Fruit fly (Drosophila melanogaster) whole organism, embryonic: Measurements from ENCODE around the gene CG31908.

ENCODE experiments used
- Asciz ChIP-seq: fragments of 200-800 bp; sonication (Bioruptor generic); optimal IDR thresholded peaks from 2 replicates; lab custom pipeline; 2017; ENCODE audit warnings: missing biosample characterization, mild to moderate bottlenecking, missing genetic modification characterization, missing genetic modification reagents
- CG10209 ChIP-seq: fragments of 200-800 bp; sonication (Bioruptor generic); optimal IDR thresholded peaks from 3 replicates; lab custom pipeline; 2017; ENCODE audit warnings: missing biosample characterization, mild to moderate bottlenecking, missing genetic modification characterization, missing genetic modification reagents
- CG10267 ChIP-seq: fragments of 200-800 bp; sonication (Bioruptor generic); optimal IDR thresholded peaks from 2 replicates; lab custom pipeline; 2018; ENCODE audit warnings: missing biosample characterization, mild to moderate bottlenecking, missing genetic modification characterization, moderate library complexity
- CG10321 ChIP-seq: fragments of 200-800 bp; sonication (Bioruptor generic); IDR thresholded peaks from 2 replicates; pipeline ENCODE4 v1.3.6; 2022; ENCODE audit warnings: missing biosample characterization, missing genetic modification characterization
- CG12236 ChIP-seq: fragments of 200-800 bp; sonication (Bioruptor generic); optimal IDR thresholded peaks from 2 replicates; lab custom pipeline; 2016; ENCODE audit warnings: missing biosample characterization, missing genetic modification characterization
- CG13287 ChIP-seq: fragments of 200-800 bp; sonication (Bioruptor generic); IDR thresholded peaks from 2 replicates; pipeline ENCODE4 v1.3.6; 2022; ENCODE audit warnings: missing biosample characterization, missing genetic modification characterization; ENCODE audit not compliant: partially characterized antibody
- CG13775 ChIP-seq: fragments of 200-800 bp; sonication (Bioruptor generic); optimal IDR thresholded peaks from 3 replicates; lab custom pipeline; 2017; ENCODE audit warnings: missing biosample characterization, mild to moderate bottlenecking, missing genetic modification characterization
- CG1647 ChIP-seq: fragments of 200-800 bp; sonication (Bioruptor generic); optimal IDR thresholded peaks from 3 replicates; lab custom pipeline; 2016; ENCODE audit warnings: missing biosample characterization, missing genetic modification characterization
- CG18764 ChIP-seq: fragments of 200-800 bp; sonication (Bioruptor generic); optimal IDR thresholded peaks from 3 replicates; lab custom pipeline; 2016; ENCODE audit warnings: missing biosample characterization, missing genetic modification characterization
- CG32532 ChIP-seq: fragments of 200-800 bp; sonication (Bioruptor generic); IDR thresholded peaks from 2 replicates; pipeline ENCODE4 v1.3.6; 2022; ENCODE audit warnings: missing biosample characterization, missing genetic modification characterization
- CG42726 ChIP-seq: fragments of 200-800 bp; sonication (Bioruptor generic); IDR thresholded peaks from 2 replicates; pipeline ENCODE4 v1.3.6; 2022; ENCODE audit warnings: missing biosample characterization, missing genetic modification characterization; ENCODE audit not compliant: partially characterized antibody
- CG43689 ChIP-seq: fragments of 200-800 bp; sonication (Bioruptor generic); IDR thresholded peaks from 2 replicates; pipeline ENCODE4 v1.3.6; 2022; ENCODE audit warnings: missing biosample characterization, missing genetic modification characterization
- CG6654 ChIP-seq: fragments of 200-800 bp; sonication (Bioruptor generic); optimal IDR thresholded peaks from 2 replicates; lab custom pipeline; 2017; ENCODE audit warnings: missing biosample characterization, mild to moderate bottlenecking, missing genetic modification characterization
- CG6689 ChIP-seq: fragments of 200-800 bp; sonication (Bioruptor generic); IDR thresholded peaks from 2 replicates; pipeline ENCODE4 v1.3.6; 2022; ENCODE audit warnings: missing biosample characterization, missing genetic modification characterization
- Dad ChIP-seq: fragments of 200-800 bp; sonication (Bioruptor generic); optimal IDR thresholded peaks from 3 replicates; lab custom pipeline; 2016; ENCODE audit warnings: missing biosample characterization, missing genetic modification characterization
- Dbx ChIP-seq: fragments of 200-800 bp; sonication (Bioruptor generic); IDR thresholded peaks from 3 replicates; pipeline ENCODE4 v1.3.6; 2022; ENCODE audit warnings: missing biosample characterization, missing genetic modification characterization
- Deaf1 ChIP-seq: fragments of 200-800 bp; optimal IDR thresholded peaks from 3 replicates; lab custom pipeline; 2019; ENCODE audit warnings: missing biosample characterization, mild to moderate bottlenecking, missing genetic modification characterization, moderate library complexity
- Dip2 ChIP-seq: fragments of 200-800 bp; sonication (Bioruptor generic); IDR thresholded peaks from 2 replicates; pipeline ENCODE4 v1.3.6; 2022; ENCODE audit warnings: missing biosample characterization, missing genetic modification characterization
- HLH3B ChIP-seq: fragments of 200-800 bp; sonication (Bioruptor generic); IDR thresholded peaks from 2 replicates; pipeline ENCODE4 v1.3.6; 2022; ENCODE audit warnings: missing biosample characterization, missing genetic modification characterization
- HLHmδ ChIP-seq: fragments of 200-800 bp; sonication (Bioruptor generic); optimal IDR thresholded peaks from 2 replicates; lab custom pipeline; 2018; ENCODE audit warnings: missing biosample characterization, mild to moderate bottlenecking, missing genetic modification characterization, moderate library complexity
- HmgZ ChIP-seq: fragments of 200-800 bp; sonication (Bioruptor generic); optimal IDR thresholded peaks from 2 replicates; lab custom pipeline; 2018; ENCODE audit warnings: missing biosample characterization, mild to moderate bottlenecking, missing genetic modification characterization
- Hr3 ChIP-seq: fragments of 200-800 bp; sonication (Bioruptor generic); optimal IDR thresholded peaks from 3 replicates; lab custom pipeline; 2016; ENCODE audit warnings: missing biosample characterization, missing genetic modification characterization
- Jarid2 ChIP-seq: fragments of 200-800 bp; sonication (Bioruptor generic); optimal IDR thresholded peaks from 3 replicates; lab custom pipeline; 2017; ENCODE audit warnings: mild to moderate bottlenecking, missing biosample characterization, missing genetic modification reagents, missing genetic modification characterization
- Lim3 ChIP-seq: fragments of 200-800 bp; sonication (Bioruptor generic); IDR thresholded peaks from 2 replicates; pipeline ENCODE4 v1.3.6; 2022; ENCODE audit warnings: missing biosample characterization, missing genetic modification characterization
- Lpt ChIP-seq: fragments of >200 bp; optimal IDR thresholded peaks from 2 replicates; lab custom pipeline; 2018; ENCODE audit warnings: missing biosample characterization, missing genetic modification characterization
- Mad ChIP-seq: fragments of 200-800 bp; sonication (Bioruptor generic); optimal IDR thresholded peaks from 2 replicates; lab custom pipeline; 2016; ENCODE audit warnings: missing biosample characterization, missing genetic modification characterization
- NC2α ChIP-seq: fragments of 200-800 bp; sonication (Bioruptor generic); optimal IDR thresholded peaks from 2 replicates; lab custom pipeline; 2016; ENCODE audit warnings: missing biosample characterization, missing genetic modification characterization
- Neu2 ChIP-seq: fragments of 200-800 bp; sonication (Bioruptor generic); optimal IDR thresholded peaks from 3 replicates; lab custom pipeline; 2016; ENCODE audit warnings: missing biosample characterization, missing genetic modification characterization, borderline replicate concordance
- PHDP ChIP-seq: fragments of 200-800 bp; sonication (Bioruptor generic); optimal IDR thresholded peaks from 3 replicates; lab custom pipeline; 2018; ENCODE audit warnings: missing biosample characterization, mild to moderate bottlenecking, missing genetic modification characterization, moderate library complexity
- Scr ChIP-seq: fragments of 200-800 bp; sonication (Bioruptor generic); IDR thresholded peaks from 2 replicates; pipeline ENCODE4 v1.3.6; 2022; ENCODE audit warnings: missing biosample characterization, missing genetic modification characterization; ENCODE audit not compliant: partially characterized antibody
- Sox102F ChIP-seq: fragments of 200-800 bp; sonication (Bioruptor generic); optimal IDR thresholded peaks from 2 replicates; lab custom pipeline; 2018; ENCODE audit warnings: missing biosample characterization, mild to moderate bottlenecking, missing genetic modification characterization, moderate library complexity
- ap ChIP-seq: fragments of 200-800 bp; sonication (Bioruptor generic); IDR thresholded peaks from 2 replicates; pipeline ENCODE4 v1.3.6; 2022; ENCODE audit warnings: missing biosample characterization, missing genetic modification characterization
- ara ChIP-seq: fragments of 200-800 bp; sonication (Bioruptor generic); IDR thresholded peaks from 2 replicates; pipeline ENCODE4 v1.3.6; 2022; ENCODE audit warnings: missing biosample characterization, missing genetic modification characterization
- croc ChIP-seq: fragments of 200-800 bp; sonication (Bioruptor generic); conservative IDR thresholded peaks from 3 replicates; pipeline ENCODE4 v1.3.6; 2022; ENCODE audit warnings: missing biosample characterization, missing genetic modification characterization
- ewg ChIP-seq: fragments of 200-800 bp; sonication (Bioruptor generic); optimal IDR thresholded peaks from 3 replicates; lab custom pipeline; 2017; ENCODE audit warnings: mild to moderate bottlenecking, missing biosample characterization, missing genetic modification reagents, missing genetic modification characterization
- gem ChIP-seq: fragments of 200-800 bp; sonication (Bioruptor generic); optimal IDR thresholded peaks from 2 replicates; lab custom pipeline; 2019; ENCODE audit warnings: missing biosample characterization, mild to moderate bottlenecking, missing genetic modification characterization, moderate library complexity
- grn ChIP-seq: fragments of 200-800 bp; sonication (Bioruptor generic); optimal IDR thresholded peaks from 3 replicates; lab custom pipeline; 2017; ENCODE audit warnings: missing biosample characterization, missing genetic modification characterization
- hbn ChIP-seq: fragments of 200-800 bp; sonication (Bioruptor generic); IDR thresholded peaks from 2 replicates; pipeline ENCODE4 v1.3.6; 2022; ENCODE audit warnings: missing biosample characterization, missing genetic modification characterization; ENCODE audit not compliant: partially characterized antibody
- her ChIP-seq: fragments of 200-800 bp; sonication (Bioruptor generic); optimal IDR thresholded peaks from 2 replicates; lab custom pipeline; 2016; ENCODE audit warnings: missing biosample characterization, missing genetic modification characterization
- knrl ChIP-seq: fragments of 200-800 bp; sonication (Bioruptor generic); IDR thresholded peaks from 3 replicates; pipeline ENCODE4 v1.3.6; 2022; ENCODE audit warnings: missing biosample characterization, missing genetic modification characterization; ENCODE audit not compliant: partially characterized antibody
- lov ChIP-seq, 2 experiments: fragments of 200-800 bp in 1 of 2; fragments of >200 bp in 1 of 2; sonication (Bioruptor generic) in 1 of 2; IDR thresholded peaks in 1 of 2; optimal IDR thresholded peaks in 1 of 2; 2 replicates in 1 of 2; 3 replicates in 1 of 2; pipeline versions ENCODE4 v1.3.6 to Lab custom; 2017 to 2022; ENCODE audit warnings: missing biosample characterization in 1 of 2, missing genetic modification characterization in 1 of 2
- mirr ChIP-seq: fragments of 200-800 bp; sonication (Bioruptor generic); optimal IDR thresholded peaks from 3 replicates; lab custom pipeline; 2018; ENCODE audit warnings: missing biosample characterization, mild to moderate bottlenecking, missing genetic modification characterization
- oc ChIP-seq: fragments of 200-800 bp; sonication (Bioruptor generic); optimal IDR thresholded peaks from 2 replicates; lab custom pipeline; 2018; ENCODE audit warnings: missing biosample characterization, mild to moderate bottlenecking, missing genetic modification characterization, moderate library complexity
- slbo ChIP-seq: fragments of 200-800 bp; sonication (Bioruptor generic); IDR thresholded peaks from 2 replicates; pipeline ENCODE4 v1.3.6; 2022; ENCODE audit warnings: missing biosample characterization, missing genetic modification characterization
- sqz ChIP-seq: fragments of 200-800 bp; sonication (Bioruptor generic); optimal IDR thresholded peaks from 3 replicates; lab custom pipeline; 2018; ENCODE audit warnings: missing biosample characterization, mild to moderate bottlenecking, missing genetic modification characterization
- stwl ChIP-seq: fragments of 200-800 bp; sonication (Bioruptor generic); optimal IDR thresholded peaks from 3 replicates; lab custom pipeline; 2018; ENCODE audit warnings: missing biosample characterization, mild to moderate bottlenecking, missing genetic modification characterization, moderate library complexity
- sug ChIP-seq: fragments of 200-800 bp; optimal IDR thresholded peaks from 2 replicates; lab custom pipeline; 2019; ENCODE audit warnings: missing biosample characterization, mild to moderate bottlenecking, missing genetic modification characterization, moderate library complexity
- ttk ChIP-seq: fragments of 200-800 bp; sonication (Bioruptor generic); IDR thresholded peaks from 2 replicates; pipeline ENCODE4 v2.1.2; 2022; ENCODE audit warnings: missing biosample characterization, missing genetic modification characterization

Gene CG31908

DNA sequence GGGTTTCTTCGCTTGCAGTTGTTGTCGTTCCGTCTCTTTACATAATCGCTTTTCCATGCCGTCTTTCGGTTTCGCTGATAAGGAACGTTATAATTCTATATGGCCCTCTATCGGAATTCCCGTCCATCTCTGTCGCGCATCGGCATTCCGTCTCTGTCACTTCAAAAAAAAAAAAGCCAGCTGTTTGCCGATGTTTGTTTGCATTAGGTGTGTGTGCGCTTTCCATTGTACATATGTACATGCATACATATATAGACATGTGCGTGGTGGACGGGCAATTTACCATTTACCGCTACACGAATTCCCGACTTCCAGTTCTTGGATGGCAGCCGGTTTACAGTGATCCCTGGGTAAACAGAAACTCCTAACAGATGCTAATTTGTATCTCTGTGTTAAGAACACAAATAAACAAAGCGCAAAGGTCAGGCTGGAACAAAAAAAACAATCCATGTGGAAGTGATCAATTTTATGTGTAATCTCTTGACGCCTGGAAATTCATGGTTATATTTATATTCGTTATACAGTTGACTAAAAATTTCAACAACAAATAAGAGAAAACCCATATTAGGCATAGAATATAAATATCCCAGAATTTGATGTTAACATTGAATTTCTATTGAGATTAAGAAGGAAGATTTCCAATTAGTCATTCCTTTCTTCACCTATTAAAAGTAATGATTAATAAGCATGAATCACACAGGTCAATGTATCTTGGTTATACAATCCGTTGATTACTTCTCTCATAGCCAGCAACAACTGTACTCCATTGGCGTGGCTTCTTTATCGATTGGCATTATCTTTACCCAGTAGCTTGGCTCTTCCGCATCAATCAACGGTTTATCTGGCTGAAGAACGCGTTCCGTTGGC is 16.1 kb upstream of the CG31908 start (continued):
- TF ChIP-seq sug (tag; lab: Kevin White, UChicago) (no peak), knrl (GFP tag; lab: Robert Waterston, UW) (no peak), gem (tag; lab: Kevin White, UChicago) (peak; percentile 34), Lpt (GFP tag; lab: Kevin White, UChicago) (no peak), ttk (GFP tag; lab: Robert Waterston, UW) (no peak), Mad (GFP tag; lab: Kevin White, UChicago) (no peak), CG43689 (GFP tag; lab: Robert Waterston, UW) (no peak), Asciz (GFP tag; lab: Kevin White, UChicago) (no peak), grn (peak; percentile 25), CG6654 (GFP tag; lab: Kevin White, UChicago) (no peak), HLHmδ (GFP tag; lab: Kevin White, UChicago) (peak; percentile 57), Dip2 (no peak), CG42726 (GFP tag; lab: Robert Waterston, UW) (no peak), oc (tag; lab: Kevin White, UChicago) (peak; percentile 49), croc (no peak), PHDP (peak; percentile 15), lov (optimal IDR thresholded peaks at IDR 0.05; lab: Kevin White, UChicago) (no peak), lov (GFP tag; IDR thresholded peaks at IDR 0.05; lab: Robert Waterston, UW) (peak; percentile 81; the same call in 1 of the 3 replicates), CG6689 (no peak), Sox102F (peak; percentile 5), mirr (no peak), CG18764 (GFP tag; lab: Kevin White, UChicago) (no peak), ara (GFP tag; lab: Robert Waterston, UW) (0 out of 2 replicates have a peak, but pooled peaks have one; percentile 39), CG10267 (tag; lab: Kevin White, UChicago) (no peak), Jarid2 (GFP tag; lab: Kevin White, UChicago) (no peak), hbn (no peak), CG10209 (GFP tag; lab: Kevin White, UChicago) (peak; percentile 52), CG12236 (GFP tag; lab: Kevin White, UChicago) (peak; percentile 33), HmgZ (tag; lab: Kevin White, UChicago) (no peak), NC2α (GFP tag; lab: Kevin White, UChicago) (peak; percentile 32), CG32532 (GFP tag; lab: Robert Waterston, UW) (no peak), Hr3 (no peak), Scr (GFP tag; lab: Robert Waterston, UW) (peak; percentile 9; the same call in 1 of the 2 replicates), ap (GFP tag; lab: Robert Waterston, UW) (no peak), Deaf1 (tag; lab: Kevin White, UChicago) (no peak), Dad (no peak), CG13775 (GFP tag; lab: Kevin White, UChicago) (peak; percentile 6), Neu2 (GFP tag; lab: Kevin White, UChicago) (no peak), her (GFP tag; lab: Kevin White, UChicago) (peak; percentile 33), Lim3 (no peak), stwl (tag; lab: Kevin White, UChicago) (no peak), CG1647 (GFP tag; lab: Kevin White, UChicago) (no peak), sqz (GFP tag; lab: Kevin White, UChicago) (peak; percentile 69), slbo (GFP tag; lab: Robert Waterston, UW) (no peak), HLH3B (0 out of 2 replicates have a peak, but pooled peaks have one; percentile 7), CG10321 (GFP tag; lab: Robert Waterston, UW) (peak; percentile 65; the same call in 1 of the 2 replicates), ewg (GFP tag; lab: Kevin White, UChicago) (peak; percentile 23), CG13287 (GFP tag; lab: Robert Waterston, UW) (no peak), Dbx (no peak)
